Worm (Caenorhabditis elegans): ENCODE results near the gene cup-14.

ce11 chrII:13842340-13842739 lies 29.7 kb downstream of the cup-14 start:
- TF ChIP-seq tab-1 (GFP tag; IDR thresholded peaks at IDR 0.05), result no peak
- no peak for TF ChIP-seq ztf-23 (GFP tag; IDR thresholded peaks at IDR 0.05)
- no peak for TF ChIP-seq T22C8.4 (GFP tag; IDR thresholded peaks at IDR 0.05)
